Worm (Caenorhabditis elegans) whole organism, L1 larva: ENCODE results near the gene dhhc-6.
A peak's percentile ranks its signal among the peaks of the same experiment; 100 is the strongest.

Source experiments
- C16A3.4 ChIP-seq: fragments of 150-350 bp; optimal IDR thresholded peaks from 2 replicates; lab custom pipeline; 2014; ENCODE audit warnings: missing biosample characterization, missing genetic modification characterization
- F16B12.6 ChIP-seq: fragments of 150-350 bp; optimal IDR thresholded peaks from 2 replicates; lab custom pipeline; 2014; ENCODE audit warnings: missing biosample characterization, missing genetic modification characterization
- ama-1 ChIP-seq: fragments of 150-350 bp; optimal IDR thresholded peaks from 2 replicates; lab custom pipeline; 2014
- blmp-1 ChIP-seq: fragments of 150-350 bp; optimal IDR thresholded peaks from 2 replicates; lab custom pipeline; 2014; ENCODE audit warnings: missing biosample characterization, missing genetic modification characterization
- ceh-63 ChIP-seq: fragments of 200-800 bp; sonication (Bioruptor generic); optimal IDR thresholded peaks from 2 replicates; lab custom pipeline; 2018; ENCODE audit warnings: mild to moderate bottlenecking, missing genetic modification characterization, missing compliant biosample characterization
- ceh-82 ChIP-seq, 3 experiments: fragments of 150-350 bp in 1 of 3; sonication (generic microtip) in 2 of 3; optimal IDR thresholded peaks; 2 replicates each; lab custom pipeline; 2014 to 2017; ENCODE audit warnings: missing biosample characterization in 3 of 3, missing genetic modification characterization in 3 of 3
- ceh-90 ChIP-seq: sonication (generic microtip); optimal IDR thresholded peaks from 2 replicates; lab custom pipeline; 2016; ENCODE audit warnings: missing genetic modification characterization, missing compliant biosample characterization
- dpl-1 ChIP-seq, 3 experiments: fragments of 150-350 bp in 2 of 3; sonication (generic microtip) in 1 of 3; optimal IDR thresholded peaks; 2 replicates each; lab custom pipeline; 2014 to 2017; ENCODE audit warnings: missing biosample characterization in 3 of 3, missing genetic modification characterization in 3 of 3, missing genetic modification reagents in 3 of 3
- efl-1 ChIP-seq, 4 experiments: fragments of 150-350 bp; optimal IDR thresholded peaks in 3 of 4; peaks in 1 of 4; 1 replicate in 1 of 4; 2 replicates in 3 of 4; lab custom pipeline; 2014; ENCODE audit warnings: missing biosample characterization in 2 of 4, missing genetic modification characterization in 2 of 4, missing genetic modification reagents in 2 of 4
- egl-13 ChIP-seq: sonication (generic microtip); optimal IDR thresholded peaks from 2 replicates; lab custom pipeline; 2016; ENCODE audit warnings: missing genotype, missing genetic modification reagents, missing genetic modification characterization, missing compliant biosample characterization
- elt-2 ChIP-seq: sonication (generic microtip); optimal IDR thresholded peaks from 2 replicates; lab custom pipeline; 2016; ENCODE audit warnings: missing genetic modification characterization, mild to moderate bottlenecking, inconsistent platforms, missing compliant biosample characterization, missing genetic modification reagents
- elt-3 ChIP-seq, 6 experiments: fragments of 150-350 bp in 1 of 6; sonication (generic microtip); optimal IDR thresholded peaks; 2 replicates each; lab custom pipeline; 2017 to 2018; ENCODE audit warnings: missing biosample characterization in 6 of 6, missing genetic modification characterization in 6 of 6, inconsistent platforms in 1 of 6
- fkh-10 ChIP-seq: sonication (generic microtip); optimal IDR thresholded peaks from 2 replicates; lab custom pipeline; 2017; ENCODE audit warnings: missing biosample characterization, missing genetic modification reagents, missing genetic modification characterization
- fkh-8 ChIP-seq: sonication (generic microtip); optimal IDR thresholded peaks from 2 replicates; lab custom pipeline; 2016; ENCODE audit warnings: mild to moderate bottlenecking, missing genetic modification characterization, missing compliant biosample characterization
- grh-1 ChIP-seq: fragments of 200-800 bp; sonication (Bioruptor generic); IDR thresholded peaks from 2 replicates; pipeline ENCODE4 v1.3.6; 2022; ENCODE audit warnings: missing genetic modification reagents, missing genetic modification characterization, missing compliant biosample characterization
- lin-13 ChIP-seq: fragments of 150-350 bp; optimal IDR thresholded peaks from 2 replicates; lab custom pipeline; 2014; ENCODE audit warnings: missing biosample characterization, missing genetic modification reagents, missing genetic modification characterization
- lin-14 ChIP-seq: fragments of 200-800 bp; sonication (Bioruptor generic); optimal IDR thresholded peaks from 2 replicates; lab custom pipeline; 2018; ENCODE audit warnings: mild to moderate bottlenecking, missing genetic modification characterization, moderate library complexity, missing compliant biosample characterization
- lin-15B ChIP-seq: fragments of 150-350 bp; sonication (generic microtip); optimal IDR thresholded peaks from 3 replicates; lab custom pipeline; 2014; ENCODE audit warnings: missing biosample characterization, missing genetic modification characterization
- lin-35 ChIP-seq, 2 experiments: fragments of 150-350 bp; optimal IDR thresholded peaks; 2 replicates each; lab custom pipeline; 2014; ENCODE audit warnings: missing biosample characterization in 2 of 2, missing genetic modification characterization in 2 of 2, missing genetic modification reagents in 2 of 2
- lsy-2 ChIP-seq, 2 experiments: fragments of 150-350 bp; optimal IDR thresholded peaks; 2 replicates each; lab custom pipeline; 2014; ENCODE audit warnings: missing biosample characterization in 2 of 2, missing genetic modification characterization in 2 of 2
- mep-1 ChIP-seq: fragments of 150-350 bp; optimal IDR thresholded peaks from 2 replicates; lab custom pipeline; 2014; ENCODE audit warnings: missing biosample characterization, missing genetic modification characterization
- nhr-20 ChIP-seq: sonication (generic microtip); optimal IDR thresholded peaks from 2 replicates; lab custom pipeline; 2016; ENCODE audit warnings: mild to moderate bottlenecking, missing genetic modification characterization, missing compliant biosample characterization
- nhr-47 ChIP-seq: sonication (generic microtip); optimal IDR thresholded peaks from 2 replicates; lab custom pipeline; 2016; ENCODE audit warnings: mild to moderate bottlenecking, missing genetic modification characterization, moderate library complexity, missing compliant biosample characterization
- nhr-71 ChIP-seq: sonication (generic microtip); optimal IDR thresholded peaks from 2 replicates; lab custom pipeline; 2016; ENCODE audit warnings: mild to moderate bottlenecking, missing genetic modification characterization, moderate library complexity, missing compliant biosample characterization
- nhr-77 ChIP-seq: fragments of 150-350 bp; optimal IDR thresholded peaks from 2 replicates; lab custom pipeline; 2014; ENCODE audit warnings: missing biosample characterization, missing genetic modification characterization
- nhr-85 ChIP-seq: sonication (generic microtip); peaks from one replicate; lab custom pipeline; 2016; ENCODE audit warnings: missing genetic modification characterization, inconsistent platforms, missing compliant biosample characterization
- nhr-90 ChIP-seq: sonication (generic microtip); optimal IDR thresholded peaks from 2 replicates; lab custom pipeline; 2016; ENCODE audit warnings: mild to moderate bottlenecking, missing genetic modification characterization, missing compliant biosample characterization; ENCODE audit not compliant: poor library complexity
- pax-3 ChIP-seq: fragments of 200-800 bp; sonication (Bioruptor generic); optimal IDR thresholded peaks from 2 replicates; lab custom pipeline; 2018; ENCODE audit warnings: mild to moderate bottlenecking, missing genetic modification characterization, moderate library complexity, missing compliant biosample characterization
- rnt-1 ChIP-seq: sonication (generic microtip); optimal IDR thresholded peaks from 2 replicates; lab custom pipeline; 2016; ENCODE audit warnings: mild to moderate bottlenecking, missing genetic modification characterization, moderate library complexity, missing compliant biosample characterization
- skn-1 ChIP-seq: fragments of 150-350 bp; optimal IDR thresholded peaks from 2 replicates; lab custom pipeline; 2014; ENCODE audit warnings: missing biosample characterization, missing genetic modification characterization
- snu-23 ChIP-seq: sonication (generic microtip); optimal IDR thresholded peaks from 2 replicates; lab custom pipeline; 2016; ENCODE audit warnings: missing genetic modification characterization, missing compliant biosample characterization
- sup-37 ChIP-seq: fragments of 200-800 bp; sonication (Bioruptor generic); optimal IDR thresholded peaks from 2 replicates; lab custom pipeline; 2018; ENCODE audit warnings: mild to moderate bottlenecking, missing genetic modification characterization, missing compliant biosample characterization
- swsn-7 ChIP-seq: sonication (generic microtip); optimal IDR thresholded peaks from 2 replicates; lab custom pipeline; 2016; ENCODE audit warnings: missing genetic modification characterization, missing compliant biosample characterization
- tbx-2 ChIP-seq: sonication (generic microtip); optimal IDR thresholded peaks from 2 replicates; lab custom pipeline; 2016; ENCODE audit warnings: missing genetic modification characterization, missing compliant biosample characterization
- unc-86 ChIP-seq: sonication (generic microtip); optimal IDR thresholded peaks from 2 replicates; lab custom pipeline; 2016; ENCODE audit warnings: missing genetic modification characterization, missing compliant biosample characterization
- vab-15 ChIP-seq: sonication (generic microtip); optimal IDR thresholded peaks from 2 replicates; lab custom pipeline; 2017; ENCODE audit warnings: missing genotype, mild to moderate bottlenecking, missing genetic modification characterization, missing compliant biosample characterization
- zag-1 ChIP-seq: fragments of 150-350 bp; optimal IDR thresholded peaks from 2 replicates; lab custom pipeline; 2014; ENCODE audit warnings: missing biosample characterization, missing genetic modification characterization
- ztf-4 ChIP-seq: fragments of 150-350 bp; optimal IDR thresholded peaks from 2 replicates; lab custom pipeline; 2014; ENCODE audit warnings: missing biosample characterization, missing genetic modification characterization

dhhc-6 gene

ce11 chrIV:12113056-12113455 lies 11.7 kb upstream of the dhhc-6 start (continued):
- no peak for TF ChIP-seq ama-1 (lab: Kevin White, UChicago)
- no peak for TF ChIP-seq nhr-90 (tag; lab: Kevin White, UChicago)
- peak; percentile 8 for TF ChIP-seq nhr-20 (tag; lab: Kevin White, UChicago)

ce11 chrIV:12114498-12114897 lies 10.3 kb upstream of the dhhc-6 start:
- TF ChIP-seq ceh-82 (tag; optimal IDR thresholded peaks at IDR 0.05; lab: Kevin White, UChicago) (peak in 1 of 3 experiments; percentile 6), efl-1 (optimal IDR thresholded peaks at IDR 0.05; lab: Kevin White, UChicago) (peak in 1 of 2 experiments; percentile 5), efl-1 (GFP tag; optimal IDR thresholded peaks at IDR 0.05 in 1 of 2; lab: Kevin White, UChicago) (no peak), F16B12.6 (no peak), tbx-2 (tag; lab: Kevin White, UChicago) (peak; percentile 19), grh-1 (GFP tag; lab: Robert Waterston, UW) (no peak), ceh-90 (tag; lab: Kevin White, UChicago) (no peak), vab-15 (no peak), snu-23 (GFP tag; lab: Kevin White, UChicago) (peak; percentile 28), nhr-47 (tag; lab: Kevin White, UChicago) (peak; percentile 38), lsy-2 (tag; optimal IDR thresholded peaks at IDR 0.05; lab: Kevin White, UChicago) (peak in 1 of 2 experiments; percentile 45), sup-37 (GFP tag; lab: Kevin White, UChicago) (no peak), nhr-77 (tag; lab: Kevin White, UChicago) (no peak), nhr-20 (tag; lab: Kevin White, UChicago) (no peak), elt-2 (no peak), elt-3 (tag; optimal IDR thresholded peaks at IDR 0.05; lab: Kevin White, UChicago) (no peak), lin-14 (peak; percentile 84), ceh-63 (peak; percentile 56), fkh-10 (GFP tag; lab: Kevin White, UChicago) (peak; percentile 76), swsn-7 (peak; percentile 16), rnt-1 (peak; percentile 28), ztf-4 (no peak), egl-13 (tag; lab: Kevin White, UChicago) (no peak), mep-1 (tag; lab: Kevin White, UChicago) (no peak), nhr-71 (tag; lab: Kevin White, UChicago) (peak; percentile 51), pax-3 (no peak), zag-1 (no peak)

- TF ChIP-seq nhr-85 (tag; lab: Kevin White, UChicago) (no peak), efl-1 (optimal IDR thresholded peaks at IDR 0.05; lab: Kevin White, UChicago) (no peak), efl-1 (GFP tag; optimal IDR thresholded peaks at IDR 0.05 in 1 of 2; lab: Kevin White, UChicago) (peak in 1 of 2 experiments; percentile 38)
These were observed 4.2 kb upstream of the dhhc-6 start for ce11 chrIV:12120536-12120935.

- TF ChIP-seq C16A3.4 (tag; lab: Kevin White, UChicago) (peak; percentile 51), lin-35 (GFP tag; optimal IDR thresholded peaks at IDR 0.05; lab: Kevin White, UChicago) (peak; percentile 47 to 69), swsn-7 (no peak), snu-23 (GFP tag; lab: Kevin White, UChicago) (peak; percentile 20), fkh-8 (tag; lab: Kevin White, UChicago) (no peak), lin-14 (no peak), F16B12.6 (peak; percentile 2), blmp-1 (tag; lab: Kevin White, UChicago) (peak; percentile 53), lsy-2 (tag; optimal IDR thresholded peaks at IDR 0.05; lab: Kevin White, UChicago) (peak in 1 of 2 experiments; percentile 69), ceh-82 (tag; optimal IDR thresholded peaks at IDR 0.05; lab: Kevin White, UChicago) (peak in 2 of 3 experiments; percentile 28 to 38), dpl-1 (GFP tag; optimal IDR thresholded peaks at IDR 0.05; lab: Kevin White, UChicago) (peak in 2 of 3 experiments; percentile 33 to 57), lin-13 (GFP tag; lab: Kevin White, UChicago) (peak; percentile 2), skn-1 (peak; percentile 16), lin-15B (tag; lab: Kevin White, UChicago) (peak; percentile 16), mep-1 (tag; lab: Kevin White, UChicago) (peak; percentile 65), ceh-63 (no peak), nhr-71 (tag; lab: Kevin White, UChicago) (peak; percentile 24), efl-1 (optimal IDR thresholded peaks at IDR 0.05; lab: Kevin White, UChicago) (peak; percentile 36 to 54), efl-1 (GFP tag; optimal IDR thresholded peaks at IDR 0.05 in 1 of 2; lab: Kevin White, UChicago) (peak; percentile 56 to 92), unc-86 (tag; lab: Kevin White, UChicago) (no peak)
These were observed 3.7 kb upstream of the dhhc-6 start, which contains the start of the genes ddb-1 and M18.6 for ce11 chrIV:12121076-12121475. Gene ddb-1, minus strand, starts transcription at chrIV:12121165. Gene M18.6, plus strand, starts transcription at chrIV:12121310.
